Worm (Caenorhabditis elegans) whole organism, young adult: ENCODE results near the gene srz-6.

Source experiments
- F39B2.1 ChIP-seq: fragments of 200-800 bp; sonication (Bioruptor generic); IDR thresholded peaks from 2 replicates; pipeline ENCODE4 v1.3.6; 2022; ENCODE audit warnings: missing genetic modification reagents, missing genetic modification characterization, missing compliant biosample characterization
- hlh-12 ChIP-seq: sonication (generic microtip); optimal IDR thresholded peaks from 2 replicates; lab custom pipeline; 2016; ENCODE audit warnings: missing genetic modification characterization, missing compliant biosample characterization
- nfya-2 ChIP-seq: fragments of 200-800 bp; sonication (Bioruptor generic); IDR thresholded peaks from 2 replicates; pipeline ENCODE4 v1.3.6; 2022; ENCODE audit warnings: missing genetic modification reagents, missing genetic modification characterization, missing compliant biosample characterization
- nhr-27 ChIP-seq: fragments of 200-800 bp; sonication (Bioruptor generic); optimal IDR thresholded peaks from 2 replicates; lab custom pipeline; 2018; ENCODE audit warnings: mild to moderate bottlenecking, missing genetic modification characterization, moderate library complexity, missing compliant biosample characterization
- nhr-90 ChIP-seq: sonication (generic microtip); optimal IDR thresholded peaks from 2 replicates; lab custom pipeline; 2016; ENCODE audit warnings: missing genotype, mild to moderate bottlenecking, missing genetic modification characterization, missing compliant biosample characterization
- pbrm-1 ChIP-seq: fragments of 200-800 bp; sonication (Bioruptor generic); IDR thresholded peaks from 2 replicates; pipeline ENCODE4 v1.3.6; 2022; ENCODE audit warnings: missing genetic modification reagents, missing genetic modification characterization, missing compliant biosample characterization
- pha-4 ChIP-seq: fragments of 150-350 bp; sonication (generic microtip); optimal IDR thresholded peaks from 2 replicates; lab custom pipeline; 2014; ENCODE audit warnings: missing biosample characterization, missing genetic modification reagents, missing genetic modification characterization
- snpc-4 ChIP-seq, 5 experiments: fragments of 150-350 bp in 1 of 5; sonication (generic microtip) in 4 of 5; optimal IDR thresholded peaks; 2 replicates each; lab custom pipeline; 2014 to 2018; ENCODE audit warnings: missing genetic modification characterization in 5 of 5, missing biosample characterization in 3 of 5, antibody characterized with exemption in 2 of 5, mild to moderate bottlenecking in 2 of 5, missing compliant biosample characterization in 2 of 5, missing genotype in 2 of 5, moderate library complexity in 2 of 5, missing genetic modification reagents in 1 of 5

DNA sequence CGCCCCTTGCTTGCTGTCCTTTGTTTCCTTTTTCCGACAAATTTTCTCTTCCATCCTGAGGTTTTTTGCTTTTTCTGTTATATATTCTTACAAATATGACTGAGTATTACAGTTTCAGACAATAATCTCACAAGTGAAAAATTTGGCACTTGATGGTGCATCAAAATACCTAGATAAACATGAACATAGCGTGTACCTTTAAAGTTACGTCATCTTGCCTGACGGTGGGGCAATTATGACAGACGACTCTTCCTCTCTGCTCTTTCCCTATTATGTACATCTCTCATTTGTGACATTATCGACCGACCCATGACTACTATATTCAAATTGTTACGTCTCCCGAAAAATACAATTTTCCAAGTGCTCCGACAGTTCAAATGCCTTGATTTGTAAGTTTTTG lies 9.4 kb upstream of the srz-6 start, which contains the start of gene fbxb-102:
- TF ChIP-seq nhr-90 (no peak), snpc-4 (GFP tag; optimal IDR thresholded peaks at IDR 0.05; lab: Kevin White, UChicago) (no peak), snpc-4 (tag; optimal IDR thresholded peaks at IDR 0.05; lab: Kevin White, UChicago) (no peak), pha-4 (no peak), nhr-27 (tag; lab: Kevin White, UChicago) (no peak), hlh-12 (no peak), pbrm-1 (no peak), F39B2.1 (GFP tag; lab: Robert Waterston, UW) (no peak), nfya-2 (GFP tag; lab: Robert Waterston, UW) (no peak)
